Worm (Caenorhabditis elegans): ENCODE results near the gene dml-1.
A peak's percentile ranks its signal among the peaks of the same experiment; 100 is the strongest.

Gene dml-1

ce11 chrIV:2891535-2892233 is 4.9 kb downstream of the dml-1 start (continued):
- TF ChIP-seq nfya-2 (GFP tag; IDR thresholded peaks at IDR 0.05) = no peak
- TF ChIP-seq F33H1.4 (GFP tag; IDR thresholded peaks at IDR 0.05) = no peak
- TF ChIP-seq unc-62 (GFP tag; optimal IDR thresholded peaks at IDR 0.05) = no peak
- TF ChIP-seq attf-3 (GFP tag; conservative IDR thresholded peaks at IDR 0.05) = 0 out of 2 replicates have a peak, but pooled peaks have one; percentile 31
- TF ChIP-seq mcd-1 (GFP tag; IDR thresholded peaks at IDR 0.05) = 0 out of 2 replicates have a peak, but pooled peaks have one; percentile 18
- TF ChIP-seq sea-2 (GFP tag; IDR thresholded peaks at IDR 0.05) = no peak
- no peak for TF ChIP-seq lin-54 (GFP tag; optimal IDR thresholded peaks at IDR 0.05)
- TF ChIP-seq Y79H2A.3 (GFP tag; conservative IDR thresholded peaks at IDR 0.05) = no peak
- no peak for TF ChIP-seq gei-17 (GFP tag; optimal IDR thresholded peaks at IDR 0.05)
- no peak for TF ChIP-seq Y67H2A.10 (GFP tag; conservative IDR thresholded peaks at IDR 0.05)
- TF ChIP-seq ztf-28 (GFP tag; IDR thresholded peaks at IDR 0.05) = no peak
- TF ChIP-seq K12H6.12 (tag; optimal IDR thresholded peaks at IDR 0.05) = no peak
- no peak for TF ChIP-seq tbp1 (GFP tag; optimal IDR thresholded peaks at IDR 0.05)
- TF ChIP-seq K11D2.4 (GFP tag; IDR thresholded peaks at IDR 0.05) = no peak
- no peak for TF ChIP-seq hlh-12 (tag; optimal IDR thresholded peaks at IDR 0.05)
- TF ChIP-seq hmg-1.2 (GFP tag; IDR thresholded peaks at IDR 0.05) = 0 out of 2 replicates have a peak, but pooled peaks have one; percentile 16
- no peak for TF ChIP-seq B0035.1 (tag; optimal IDR thresholded peaks at IDR 0.05)
- TF ChIP-seq dpl-1 (GFP tag; optimal IDR thresholded peaks at IDR 0.05) = no peak
- no peak for TF ChIP-seq Y95B8A.8 (GFP tag; IDR thresholded peaks at IDR 0.05)
- no peak for TF ChIP-seq ztf-6 (GFP tag; IDR thresholded peaks at IDR 0.05)
- no peak for TF ChIP-seq T07F8.4 (tag; optimal IDR thresholded peaks at IDR 0.05)
- TF ChIP-seq sptf-2 (GFP tag; optimal IDR thresholded peaks at IDR 0.05) = no peak
- peak; percentile 3 for TF ChIP-seq xnd-1 (tag; optimal IDR thresholded peaks at IDR 0.05)
- TF ChIP-seq hrde-1 (tag; optimal IDR thresholded peaks at IDR 0.05; ENCODE audit: borderline replicate concordance) = peak; percentile 56
- TF ChIP-seq rcor-1 (GFP tag; IDR thresholded peaks at IDR 0.05) = no peak
- no peak for TF ChIP-seq ceh-58 (GFP tag; IDR thresholded peaks at IDR 0.05)
- no peak for TF ChIP-seq madf-10 (tag; optimal IDR thresholded peaks at IDR 0.05)
- no peak for TF ChIP-seq pha-4 (tag; optimal IDR thresholded peaks at IDR 0.05)
- no peak for TF ChIP-seq ceh-100 (GFP tag; IDR thresholded peaks at IDR 0.05)
- no peak for TF ChIP-seq F57A8.1 (GFP tag; optimal IDR thresholded peaks at IDR 0.05)
- TF ChIP-seq lin-35 (GFP tag; optimal IDR thresholded peaks at IDR 0.05) = no peak
- no peak for TF ChIP-seq ceh-91 (GFP tag; IDR thresholded peaks at IDR 0.05)
- no peak for TF ChIP-seq lsl-1 (GFP tag; optimal IDR thresholded peaks at IDR 0.05)
- TF ChIP-seq unc-130 (GFP tag; optimal IDR thresholded peaks at IDR 0.05) = no peak
- no peak for TF ChIP-seq ceh-40 (GFP tag; IDR thresholded peaks at IDR 0.05)
- no peak for TF ChIP-seq nhr-179 (tag; optimal IDR thresholded peaks at IDR 0.05)
- TF ChIP-seq egrh-3 (GFP tag; IDR thresholded peaks at IDR 0.05) = peak; percentile 6; the same call in 1 of the 2 replicates
- TF ChIP-seq sdz-38 (tag; optimal IDR thresholded peaks at IDR 0.05) = no peak
- TF ChIP-seq nfyb-1 (GFP tag; IDR thresholded peaks at IDR 0.05) = no peak
- TF ChIP-seq mes-4 (tag; optimal IDR thresholded peaks at IDR 0.05) = no peak
- no peak for TF ChIP-seq madf-8 (GFP tag; conservative IDR thresholded peaks at IDR 0.05)
- TF ChIP-seq Y53G8AR.9 (GFP tag; conservative IDR thresholded peaks at IDR 0.05) = no peak
- TF ChIP-seq tlf-1 (GFP tag; optimal IDR thresholded peaks at IDR 0.05) = no peak
- TF ChIP-seq nhr-90 (tag; optimal IDR thresholded peaks at IDR 0.05) = no peak
- no peak for TF ChIP-seq chd-7 (tag; optimal IDR thresholded peaks at IDR 0.05)
- TF ChIP-seq F10E7.11 (tag; optimal IDR thresholded peaks at IDR 0.05) = no peak
- TF ChIP-seq madf-6 (GFP tag; IDR thresholded peaks at IDR 0.05) = peak; percentile 35; the same call in 1 of the 2 replicates
- TF ChIP-seq cebp-2 (GFP tag; IDR thresholded peaks at IDR 0.05) = 0 out of 2 replicates have a peak, but pooled peaks have one; percentile 75
- no peak for TF ChIP-seq egl-18 (GFP tag; IDR thresholded peaks at IDR 0.05)
